Worm (Caenorhabditis elegans): Measurements from ENCODE around the gene sun-1.

Gene sun-1

ce11 chrV:13162885-13163284, 30.5 kb downstream of the sun-1 start:
- TF ChIP-seq nhr-20 (tag; optimal IDR thresholded peaks at IDR 0.05) (no peak), ama-1 (optimal IDR thresholded peaks at IDR 0.05) (no peak), mep-1 (tag; optimal IDR thresholded peaks at IDR 0.05) (no peak), zip-4 (GFP tag; optimal IDR thresholded peaks at IDR 0.05) (no peak), efl-1 (optimal IDR thresholded peaks at IDR 0.05) (peak in 1 of 2 experiments; percentile 2), efl-1 (GFP tag; optimal IDR thresholded peaks at IDR 0.05 in 1 of 2) (no peak), nhr-19 (GFP tag; conservative IDR thresholded peaks at IDR 0.05) (peak; percentile 26), ztf-4 (tag; optimal IDR thresholded peaks at IDR 0.05) (no peak), nhr-12 (tag; optimal IDR thresholded peaks at IDR 0.05) (no peak), pag-3 (tag; optimal IDR thresholded peaks at IDR 0.05; ENCODE audit: borderline replicate concordance, insufficient read depth) (no peak), mab-9 (GFP tag; IDR thresholded peaks at IDR 0.05) (no peak), snpc-4 (tag; optimal IDR thresholded peaks at IDR 0.05) (peak; percentile 96), egl-13 (tag; optimal IDR thresholded peaks at IDR 0.05) (no peak), elt-2 (tag; optimal IDR thresholded peaks at IDR 0.05) (peak; percentile 14), fkh-4 (tag; optimal IDR thresholded peaks at IDR 0.05; ENCODE audit: borderline replicate concordance) (no peak), nhr-90 (tag; optimal IDR thresholded peaks at IDR 0.05; ENCODE audit: poor library complexity) (peak; percentile 43), unc-86 (tag; optimal IDR thresholded peaks at IDR 0.05) (no peak), nhr-85 (tag) (peak; percentile 73), unc-30 (tag; optimal IDR thresholded peaks at IDR 0.05) (no peak), sptf-1 (tag; optimal IDR thresholded peaks at IDR 0.05) (no peak), fkh-8 (tag; optimal IDR thresholded peaks at IDR 0.05) (no peak), snu-23 (GFP tag; optimal IDR thresholded peaks at IDR 0.05) (peak; percentile 25)

ce11 chrV:13161052-13161451, 32.3 kb downstream of the sun-1 start:
- TF ChIP-seq lir-3 (tag; optimal IDR thresholded peaks at IDR 0.05; ENCODE audit: poor library complexity), result no peak
- TF ChIP-seq lin-14 (GFP tag; optimal IDR thresholded peaks at IDR 0.05), result peak; percentile 38
- no peak for TF ChIP-seq ceh-82 (tag; optimal IDR thresholded peaks at IDR 0.05)
- TF ChIP-seq dsc-1 (tag; optimal IDR thresholded peaks at IDR 0.05), result peak; percentile 89
- no peak for TF ChIP-seq rnt-1 (tag; optimal IDR thresholded peaks at IDR 0.05)
- peak; percentile 56 for TF ChIP-seq fkh-4 (tag; optimal IDR thresholded peaks at IDR 0.05; ENCODE audit: borderline replicate concordance)
- TF ChIP-seq Y116A8C.19 (tag; optimal IDR thresholded peaks at IDR 0.05; ENCODE audit: borderline replicate concordance), result no peak

- TF ChIP-seq sup-37 (GFP tag; optimal IDR thresholded peaks at IDR 0.05) (no peak), unc-130 (tag; optimal IDR thresholded peaks at IDR 0.05) (no peak), efl-1 (optimal IDR thresholded peaks at IDR 0.05) (no peak), efl-1 (GFP tag; optimal IDR thresholded peaks at IDR 0.05 in 1 of 2) (peak in 1 of 2 experiments; percentile 68), hlh-4 (tag; optimal IDR thresholded peaks at IDR 0.05) (no peak), hlh-17 (GFP tag; optimal IDR thresholded peaks at IDR 0.05; ENCODE audit: borderline replicate concordance) (no peak)
These were observed 36.3 kb downstream of the sun-1 start for ce11 chrV:13157073-13157472.

- TF ChIP-seq dsc-1 (tag; optimal IDR thresholded peaks at IDR 0.05) (no peak), grh-1 (GFP tag; IDR thresholded peaks at IDR 0.05) (no peak), pax-3 (tag; optimal IDR thresholded peaks at IDR 0.05) (no peak), efl-1 (optimal IDR thresholded peaks at IDR 0.05) (no peak), efl-1 (GFP tag; optimal IDR thresholded peaks at IDR 0.05 in 1 of 2) (no peak)
These were observed 39.1 kb downstream of the sun-1 start for ce11 chrV:13154225-13154624.

ce11 chrV:13152575-13152974, 40.8 kb downstream of the sun-1 start, which contains the start of gene noca-1:
noca-1 (plus strand) TSS chrV:13152919.
- TF ChIP-seq unc-86 (tag; optimal IDR thresholded peaks at IDR 0.05) (no peak), efl-1 (optimal IDR thresholded peaks at IDR 0.05) (peak in 1 of 2 experiments; percentile 19), efl-1 (GFP tag; optimal IDR thresholded peaks at IDR 0.05 in 1 of 2) (no peak)

Measured in whole organism, L1 larva.